Worm (Caenorhabditis elegans) whole organism, L4/young adult: ENCODE results near the gene C08F11.1.

ENCODE experiments used
- W03F9.2 ChIP-seq: fragments of 150-350 bp; optimal IDR thresholded peaks from 2 replicates; lab custom pipeline; 2014; ENCODE audit warnings: missing biosample characterization, missing genetic modification characterization
- dao-5 ChIP-seq: sonication (generic microtip); optimal IDR thresholded peaks from 2 replicates; lab custom pipeline; 2016; ENCODE audit warnings: missing genotype, missing genetic modification characterization, moderate library complexity, missing compliant biosample characterization
- him-1 ChIP-seq: sonication (generic microtip); optimal IDR thresholded peaks from 2 replicates; lab custom pipeline; 2016; ENCODE audit warnings: missing genotype, missing genetic modification reagents, missing genetic modification characterization, missing compliant biosample characterization

DNA sequence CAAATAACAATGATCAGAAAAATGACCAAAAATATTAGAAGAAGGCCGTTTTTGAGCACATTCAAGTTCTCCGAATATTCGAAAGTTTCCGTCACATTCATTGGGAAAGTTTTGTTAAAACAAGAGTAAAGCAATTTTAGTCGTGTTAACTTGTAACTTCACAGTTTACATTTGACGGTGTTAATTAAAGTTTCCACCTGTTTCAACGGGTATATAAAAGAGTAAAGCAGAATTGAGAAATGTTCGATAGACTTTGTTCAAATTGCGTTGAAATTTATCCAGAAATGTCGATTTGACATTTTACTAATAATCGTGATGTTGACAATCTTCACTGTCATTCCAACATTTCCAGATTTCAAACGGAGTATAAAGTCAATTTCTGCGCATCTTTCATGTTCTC, 22.2 kb downstream of the C08F11.1 start, which contains the start of gene srz-29:
- TF ChIP-seq dao-5 (tag; lab: Kevin White, UChicago) (no peak), him-1 (tag; lab: Kevin White, UChicago) (no peak), W03F9.2 (no peak)
